Fruit fly (Drosophila melanogaster): ENCODE results near the gene shep.

The shep gene

dm6 chr3L:5182994-5183566 lies 94.7 kb downstream of the shep start:
- no peak for TF ChIP-seq lola (GFP tag; optimal IDR thresholded peaks at IDR 0.05)
- TF ChIP-seq Sp1 (GFP tag; optimal IDR thresholded peaks at IDR 0.05) = peak; percentile 47
- peak; percentile 9 for TF ChIP-seq sage (GFP tag; optimal IDR thresholded peaks at IDR 0.05)
- no peak for TF ChIP-seq Rel (GFP tag; optimal IDR thresholded peaks at IDR 0.05)
- TF ChIP-seq Rel (tag; optimal IDR thresholded peaks at IDR 0.05) = peak; percentile 3
- TF ChIP-seq Hr83 (GFP tag; optimal IDR thresholded peaks at IDR 0.05; ENCODE audit: poor library complexity, severe bottlenecking) = no peak
- TF ChIP-seq CrebA (GFP tag; optimal IDR thresholded peaks at IDR 0.05; ENCODE audit: borderline replicate concordance) = no peak
- TF ChIP-seq HLH106 (tag; optimal IDR thresholded peaks at IDR 0.05) = peak; percentile 33
- TF ChIP-seq br (GFP tag; optimal IDR thresholded peaks at IDR 0.05) = peak; percentile 53
- TF ChIP-seq rgr (GFP tag; optimal IDR thresholded peaks at IDR 0.05) = peak; percentile 70
- TF ChIP-seq dsf (GFP tag; optimal IDR thresholded peaks at IDR 0.05; ENCODE audit: borderline replicate concordance) = no peak
- peak; percentile 67 for TF ChIP-seq h (GFP tag; optimal IDR thresholded peaks at IDR 0.05)
- TF ChIP-seq sv (GFP tag; optimal IDR thresholded peaks at IDR 0.05) = no peak
- TF ChIP-seq tai (GFP tag; optimal IDR thresholded peaks at IDR 0.05) = no peak
- TF ChIP-seq foxo (GFP tag; optimal IDR thresholded peaks at IDR 0.05) = peak in 1 of 2 experiments; percentile 23
- no peak for TF ChIP-seq Vsx2 (GFP tag; optimal IDR thresholded peaks at IDR 0.05; ENCODE audit: partially characterized antibody)
- TF ChIP-seq Dif (GFP tag; optimal IDR thresholded peaks at IDR 0.05; ENCODE audit: partially characterized antibody) = peak; percentile 17
- no peak for TF ChIP-seq brk (GFP tag; optimal IDR thresholded peaks at IDR 0.05)
- no peak for TF ChIP-seq psq (GFP tag; optimal IDR thresholded peaks at IDR 0.05)
- peak; percentile 49 for TF ChIP-seq ey (GFP tag; optimal IDR thresholded peaks at IDR 0.05)
- TF ChIP-seq Hnf4 (GFP tag; optimal IDR thresholded peaks at IDR 0.05) = peak; percentile 27
- TF ChIP-seq Abd-B (GFP tag; optimal IDR thresholded peaks at IDR 0.05) = no peak
- TF ChIP-seq fru (GFP tag; optimal IDR thresholded peaks at IDR 0.05) = peak; percentile 37
- no peak for TF ChIP-seq Dfd (GFP tag; optimal IDR thresholded peaks at IDR 0.05)
- TF ChIP-seq dmrt93B (GFP tag; optimal IDR thresholded peaks at IDR 0.05) = peak; percentile 27
- peak; percentile 43 for TF ChIP-seq OdsH (GFP tag; optimal IDR thresholded peaks at IDR 0.05)
- TF ChIP-seq CG32264 (GFP tag; optimal IDR thresholded peaks at IDR 0.05) = peak; percentile 34
- TF ChIP-seq woc (GFP tag; optimal IDR thresholded peaks at IDR 0.05) = no peak
- TF ChIP-seq GATAd (GFP tag; optimal IDR thresholded peaks at IDR 0.05) = peak; percentile 7

- TF ChIP-seq Dfd (GFP tag; optimal IDR thresholded peaks at IDR 0.05) (no peak), foxo (GFP tag; optimal IDR thresholded peaks at IDR 0.05) (peak in 1 of 2 experiments; percentile 39), CrebA (GFP tag; optimal IDR thresholded peaks at IDR 0.05; ENCODE audit: borderline replicate concordance) (no peak), br (GFP tag; optimal IDR thresholded peaks at IDR 0.05) (peak; percentile 7), CG9705 (GFP tag; optimal IDR thresholded peaks at IDR 0.05) (no peak), rgr (GFP tag; optimal IDR thresholded peaks at IDR 0.05) (peak; percentile 16), Hnf4 (GFP tag; optimal IDR thresholded peaks at IDR 0.05) (peak; percentile 7), usp (GFP tag; optimal IDR thresholded peaks at IDR 0.05) (no peak), dmrt93B (GFP tag; optimal IDR thresholded peaks at IDR 0.05) (no peak), OdsH (GFP tag; optimal IDR thresholded peaks at IDR 0.05) (peak; percentile 27), Hr83 (GFP tag; optimal IDR thresholded peaks at IDR 0.05; ENCODE audit: poor library complexity, severe bottlenecking) (no peak), Sp1 (GFP tag; optimal IDR thresholded peaks at IDR 0.05) (no peak), GATAd (GFP tag; optimal IDR thresholded peaks at IDR 0.05) (no peak), lola (GFP tag; optimal IDR thresholded peaks at IDR 0.05) (no peak), ey (GFP tag; optimal IDR thresholded peaks at IDR 0.05) (peak; percentile 32), CG32264 (GFP tag; optimal IDR thresholded peaks at IDR 0.05) (no peak), Myc (optimal IDR thresholded peaks at IDR 0.05) (no peak), HLH106 (tag; optimal IDR thresholded peaks at IDR 0.05) (peak; percentile 16), fru (GFP tag; optimal IDR thresholded peaks at IDR 0.05) (peak; percentile 40), Rel (GFP tag; optimal IDR thresholded peaks at IDR 0.05) (no peak), Rel (tag; optimal IDR thresholded peaks at IDR 0.05) (no peak), h (GFP tag; optimal IDR thresholded peaks at IDR 0.05) (peak; percentile 23), N (GFP tag; optimal IDR thresholded peaks at IDR 0.05) (no peak)
Observed at dm6 chr3L:5182255-5182993, 95.3 kb downstream of the shep start.

DNA sequence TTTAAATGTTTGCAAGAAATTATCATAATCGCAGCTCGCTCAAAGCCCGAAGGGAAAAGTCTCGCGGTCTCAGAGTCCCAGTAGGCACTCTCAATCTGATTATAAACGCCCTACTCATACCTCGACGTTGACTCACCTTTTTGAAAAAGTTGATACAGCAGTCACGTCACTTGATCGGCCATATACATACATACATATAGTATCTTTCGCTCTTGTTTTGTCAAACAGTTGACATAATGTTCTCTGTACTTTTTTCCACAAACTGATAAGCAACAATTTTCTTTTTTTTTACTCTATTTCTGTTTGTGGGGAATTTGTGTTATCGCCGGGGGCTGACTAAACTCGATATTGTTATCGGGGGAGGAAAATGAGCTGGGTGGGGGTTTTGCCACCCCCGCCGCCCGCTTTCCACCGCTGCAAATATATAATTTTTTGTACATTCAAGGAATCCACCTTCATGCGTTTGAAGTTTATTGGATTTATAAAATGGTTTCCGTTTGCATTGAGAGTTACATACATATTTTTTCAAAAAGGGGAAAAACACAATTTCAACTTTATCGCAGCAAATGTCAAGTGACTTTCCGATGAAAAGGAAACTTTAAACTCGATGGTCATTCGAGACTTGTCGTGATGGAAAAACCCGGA lies 96.7 kb downstream of the shep start:
- peak; percentile 11 for TF ChIP-seq brk (GFP tag; optimal IDR thresholded peaks at IDR 0.05)
- TF ChIP-seq Jra (GFP tag; optimal IDR thresholded peaks at IDR 0.05) = peak; percentile 45
- no peak for TF ChIP-seq HLH106 (tag; optimal IDR thresholded peaks at IDR 0.05)
- TF ChIP-seq CrebA (GFP tag; optimal IDR thresholded peaks at IDR 0.05; ENCODE audit: borderline replicate concordance) = peak; percentile 6
- no peak for TF ChIP-seq Rel (GFP tag; optimal IDR thresholded peaks at IDR 0.05)
- TF ChIP-seq Rel (tag; optimal IDR thresholded peaks at IDR 0.05) = peak; percentile 99
